Worm (Caenorhabditis elegans): ENCODE measurements around the gene C26E1.2.

ce11 chrV:13288881-13289280 lies 16.1 kb upstream of the C26E1.2 start:
- TF ChIP-seq lin-15B (tag; optimal IDR thresholded peaks at IDR 0.05) (no peak), ztf-11 (tag; optimal IDR thresholded peaks at IDR 0.05) (no peak), ztf-4 (tag; optimal IDR thresholded peaks at IDR 0.05) (no peak), unc-62 (GFP tag; optimal IDR thresholded peaks at IDR 0.05) (no peak), jun-1 (tag; optimal IDR thresholded peaks at IDR 0.05) (no peak), tbx-2 (tag; optimal IDR thresholded peaks at IDR 0.05) (no peak), fkh-10 (GFP tag; optimal IDR thresholded peaks at IDR 0.05) (no peak), lin-39 (tag; optimal IDR thresholded peaks at IDR 0.05) (no peak), nhr-76 (tag; optimal IDR thresholded peaks at IDR 0.05) (no peak)
